Fruit fly (Drosophila melanogaster): ENCODE measurements around the gene Ddr.

Ddr gene

dm6 chr2L:6306895-6307294 lies 54.0 kb downstream of the Ddr start (continued):
- TF ChIP-seq CG3847 (GFP tag; IDR thresholded peaks at IDR 0.05) = no peak
- TF ChIP-seq Sry-β (GFP tag; optimal IDR thresholded peaks at IDR 0.05) = no peak
- TF ChIP-seq Tbp (GFP tag; optimal IDR thresholded peaks at IDR 0.05) = no peak
- no peak for TF ChIP-seq Hand (GFP tag; optimal IDR thresholded peaks at IDR 0.05)
- TF ChIP-seq CG7839 (tag; optimal IDR thresholded peaks at IDR 0.05) = peak; percentile 38
- TF ChIP-seq CG10543 (GFP tag; optimal IDR thresholded peaks at IDR 0.05) = no peak
- TF ChIP-seq kah (GFP tag; optimal IDR thresholded peaks at IDR 0.05) = no peak
- TF ChIP-seq exex (tag; optimal IDR thresholded peaks at IDR 0.05) = no peak
- no peak for TF ChIP-seq crc (GFP tag; optimal IDR thresholded peaks at IDR 0.05)
- TF ChIP-seq Six4 (GFP tag; optimal IDR thresholded peaks at IDR 0.05) = no peak
- TF ChIP-seq CG34224 (GFP tag; IDR thresholded peaks at IDR 0.05; ENCODE audit: partially characterized antibody) = no peak
- TF ChIP-seq CG7786 (GFP tag; optimal IDR thresholded peaks at IDR 0.05) = no peak
- no peak for TF ChIP-seq Deaf1 (tag; optimal IDR thresholded peaks at IDR 0.05)
- no peak for TF ChIP-seq CG4404 (GFP tag; IDR thresholded peaks at IDR 0.05)
- 0 out of 2 replicates have a peak, but pooled peaks have one; percentile 19 for TF ChIP-seq Ada2b (GFP tag; IDR thresholded peaks at IDR 0.05)
- TF ChIP-seq so (GFP tag; IDR thresholded peaks at IDR 0.05) = no peak
- TF ChIP-seq danr (GFP tag; IDR thresholded peaks at IDR 0.05) = no peak
- TF ChIP-seq CG12104 (GFP tag; optimal IDR thresholded peaks at IDR 0.05) = no peak
- TF ChIP-seq dm (GFP tag; optimal IDR thresholded peaks at IDR 0.05) = no peak
- no peak for TF ChIP-seq Mrtf (GFP tag; IDR thresholded peaks at IDR 0.05)
- TF ChIP-seq fd102C (GFP tag; optimal IDR thresholded peaks at IDR 0.05) = no peak
- no peak for TF ChIP-seq CG14441 (GFP tag; IDR thresholded peaks at IDR 0.05)
- TF ChIP-seq insv (GFP tag; optimal IDR thresholded peaks at IDR 0.05) = no peak
- TF ChIP-seq CG11085 (GFP tag; IDR thresholded peaks at IDR 0.05) = no peak
- TF ChIP-seq YL-1 (GFP tag; optimal IDR thresholded peaks at IDR 0.05) = no peak
- no peak for TF ChIP-seq Hsf (GFP tag; optimal IDR thresholded peaks at IDR 0.05)
- TF ChIP-seq Side (GFP tag; optimal IDR thresholded peaks at IDR 0.05) = no peak
- TF ChIP-seq prd (optimal IDR thresholded peaks at IDR 0.05) = no peak
- peak; percentile 41; the same call in 1 of the 3 replicates for TF ChIP-seq prd (GFP tag; IDR thresholded peaks at IDR 0.05)
- no peak for TF ChIP-seq CG7987 (GFP tag; optimal IDR thresholded peaks at IDR 0.05)
- no peak for TF ChIP-seq ewg (GFP tag; optimal IDR thresholded peaks at IDR 0.05)
- TF ChIP-seq CG6689 (GFP tag; IDR thresholded peaks at IDR 0.05) = 0 out of 2 replicates have a peak, but pooled peaks have one; percentile 15
- TF ChIP-seq ERR (GFP tag; optimal IDR thresholded peaks at IDR 0.05) = no peak
- peak; percentile 39; the same call in 1 of the 3 replicates for TF ChIP-seq zfh1 (GFP tag; IDR thresholded peaks at IDR 0.05)
- no peak for TF ChIP-seq repo (GFP tag; optimal IDR thresholded peaks at IDR 0.05)
- TF ChIP-seq ken (GFP tag; IDR thresholded peaks at IDR 0.05) = no peak
- TF ChIP-seq mld (GFP tag; IDR thresholded peaks at IDR 0.05; ENCODE audit: partially characterized antibody) = no peak
- no peak for TF ChIP-seq Spps (tag; optimal IDR thresholded peaks at IDR 0.05)
- no peak for TF ChIP-seq ssp (GFP tag; IDR thresholded peaks at IDR 0.05)
- TF ChIP-seq Kr (GFP tag; optimal IDR thresholded peaks at IDR 0.05) = no peak
- TF ChIP-seq H15 (GFP tag; IDR thresholded peaks at IDR 0.05) = no peak
- no peak for TF ChIP-seq kni (GFP tag; optimal IDR thresholded peaks at IDR 0.05)
- no peak for TF ChIP-seq CG7928 (GFP tag; optimal IDR thresholded peaks at IDR 0.05)
- no peak for TF ChIP-seq kay (GFP tag; optimal IDR thresholded peaks at IDR 0.05)
- TF ChIP-seq CG12942 (GFP tag; optimal IDR thresholded peaks at IDR 0.05) = no peak
- TF ChIP-seq sc (optimal IDR thresholded peaks at IDR 0.05) = no peak
- no peak for TF ChIP-seq sc (GFP tag; optimal IDR thresholded peaks at IDR 0.05)
- no peak for TF ChIP-seq CG10366 (GFP tag; IDR thresholded peaks at IDR 0.05)
- TF ChIP-seq CG13287 (GFP tag; IDR thresholded peaks at IDR 0.05; ENCODE audit: partially characterized antibody) = no peak
- no peak for TF ChIP-seq lbe (GFP tag; optimal IDR thresholded peaks at IDR 0.05)
- no peak for TF ChIP-seq CG1233 (GFP tag; optimal IDR thresholded peaks at IDR 0.05)
- no peak for TF ChIP-seq CG33557 (GFP tag; optimal IDR thresholded peaks at IDR 0.05)
- TF ChIP-seq CG11247 (GFP tag; IDR thresholded peaks at IDR 0.05) = no peak

Measured in whole organism, embryonic.